Fruit fly (Drosophila melanogaster): ENCODE data around the gene rudhira.

The rudhira gene

DNA sequence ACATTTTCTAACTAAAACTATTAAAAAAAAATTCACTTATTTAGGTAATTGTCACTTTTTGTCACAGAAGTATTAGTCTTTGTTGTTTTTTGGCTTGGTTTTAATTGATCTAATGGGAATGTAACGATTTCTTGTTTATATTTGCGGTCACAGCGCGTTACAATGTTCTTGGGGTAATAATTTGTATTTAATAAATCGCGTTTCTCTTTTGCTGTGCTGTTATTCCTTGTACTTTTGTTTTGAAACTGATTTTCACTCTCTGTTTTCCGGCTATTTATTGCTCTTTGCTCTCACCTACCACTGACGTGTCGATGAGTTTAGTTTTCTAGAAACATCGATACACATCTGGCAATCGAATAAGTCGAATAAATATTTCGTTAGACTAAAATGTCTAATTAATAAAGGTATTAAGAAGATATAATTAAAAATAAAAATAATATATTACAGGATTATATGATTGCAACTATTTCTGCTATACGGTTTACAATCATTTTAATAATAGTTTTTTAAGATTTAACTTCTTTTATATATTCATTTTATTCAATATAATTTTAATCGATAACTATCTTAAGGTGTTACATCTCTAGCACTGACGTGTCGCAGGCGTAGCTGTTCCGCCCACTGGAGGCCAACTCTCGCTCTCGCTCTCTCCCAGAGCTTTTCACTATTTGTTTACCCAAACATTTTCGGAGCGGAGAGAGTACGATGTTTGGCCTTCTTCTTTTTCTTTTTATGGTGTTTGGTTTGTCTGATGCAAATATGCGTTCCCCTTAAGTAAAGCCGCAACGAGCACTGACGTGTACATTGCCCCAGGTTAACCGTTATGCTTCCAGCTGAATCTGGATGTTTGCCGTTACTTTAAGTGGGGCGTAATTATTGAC lies 9.6 kb upstream of the rudhira start, which contains the start of gene Hsc70-3 (continued):
- peak in 1 of 2 experiments; percentile 32 for TF ChIP-seq Eip74EF (GFP tag; optimal IDR thresholded peaks at IDR 0.05)
- peak; percentile 18 for TF ChIP-seq CG11504 (tag; optimal IDR thresholded peaks at IDR 0.05)
- TF ChIP-seq CG3995 (GFP tag; optimal IDR thresholded peaks at IDR 0.05): no peak
- peak; percentile 37 for TF ChIP-seq CG8359 (GFP tag; optimal IDR thresholded peaks at IDR 0.05; ENCODE audit: borderline replicate concordance)
- TF ChIP-seq CG1233 (GFP tag; optimal IDR thresholded peaks at IDR 0.05): peak; percentile 33
- TF ChIP-seq Xrp1 (GFP tag; IDR thresholded peaks at IDR 0.05): peak; percentile 67
- TF ChIP-seq fd3F (GFP tag; optimal IDR thresholded peaks at IDR 0.05): no peak
- peak; percentile 67 for TF ChIP-seq kay (GFP tag; optimal IDR thresholded peaks at IDR 0.05)
- peak; percentile 53 for TF ChIP-seq CG2678 (tag; optimal IDR thresholded peaks at IDR 0.05)
- TF ChIP-seq nerfin-1 (tag; optimal IDR thresholded peaks at IDR 0.05): peak; percentile 60
- TF ChIP-seq CG31365 (tag; optimal IDR thresholded peaks at IDR 0.05): peak; percentile 46
- no peak for TF ChIP-seq ash1 (GFP tag; optimal IDR thresholded peaks at IDR 0.05)
- TF ChIP-seq Hr78 (GFP tag; optimal IDR thresholded peaks at IDR 0.05): peak in 1 of 2 experiments; percentile 6
- peak; percentile 43; the same call in 1 of the 3 replicates for TF ChIP-seq CG14860 (GFP tag; IDR thresholded peaks at IDR 0.05; ENCODE audit: partially characterized antibody)
- peak; percentile 4 for TF ChIP-seq CG18599 (GFP tag; optimal IDR thresholded peaks at IDR 0.05)
- TF ChIP-seq CG32532 (GFP tag; IDR thresholded peaks at IDR 0.05): 0 out of 2 replicates have a peak, but pooled peaks have one; percentile 13
- peak; percentile 29 for TF ChIP-seq trem (tag; optimal IDR thresholded peaks at IDR 0.05)
- peak; percentile 42 for TF ChIP-seq bab2 (GFP tag; optimal IDR thresholded peaks at IDR 0.05)
- peak; percentile 46 for TF ChIP-seq CG2129 (GFP tag; IDR thresholded peaks at IDR 0.05; ENCODE audit: partially characterized antibody)
- peak; percentile 68 for TF ChIP-seq CG7745 (tag; optimal IDR thresholded peaks at IDR 0.05)
- peak; percentile 3 for TF ChIP-seq Fer3 (tag; optimal IDR thresholded peaks at IDR 0.05)
- no peak for TF ChIP-seq zf30C (GFP tag; optimal IDR thresholded peaks at IDR 0.05)
- TF ChIP-seq stc (GFP tag; IDR thresholded peaks at IDR 0.05): peak; percentile 11; the same call in 1 of the 2 replicates
- no peak for TF ChIP-seq CG4360 (GFP tag; IDR thresholded peaks at IDR 0.05)
- TF ChIP-seq so (GFP tag; IDR thresholded peaks at IDR 0.05): peak; percentile 26; the same call in 1 of the 3 replicates
- no peak for TF ChIP-seq CG1024 (GFP tag; IDR thresholded peaks at IDR 0.05)
- TF ChIP-seq Bgb (GFP tag; IDR thresholded peaks at IDR 0.05; ENCODE audit: partially characterized antibody): peak; percentile 56; the same call in 1 of the 2 replicates
- TF ChIP-seq CG3281 (GFP tag; optimal IDR thresholded peaks at IDR 0.05): no peak
- peak; percentile 41 for TF ChIP-seq Lhr (GFP tag; optimal IDR thresholded peaks at IDR 0.05)
- TF ChIP-seq CG12769 (tag; optimal IDR thresholded peaks at IDR 0.05): peak; percentile 41
- TF ChIP-seq CkIIα-i1 (GFP tag; IDR thresholded peaks at IDR 0.05): no peak
- TF ChIP-seq Oli (tag; optimal IDR thresholded peaks at IDR 0.05): no peak
- 0 out of 2 replicates have a peak, but pooled peaks have one; percentile 3 for TF ChIP-seq Rfx (GFP tag; IDR thresholded peaks at IDR 0.05)

- TF ChIP-seq CG4404 (GFP tag; IDR thresholded peaks at IDR 0.05): no peak
- TF ChIP-seq Bteb2 (GFP tag; optimal IDR thresholded peaks at IDR 0.05): no peak
- TF ChIP-seq sens (GFP tag): peak; percentile 12
- TF ChIP-seq CG3281 (GFP tag; optimal IDR thresholded peaks at IDR 0.05): peak; percentile 30
- peak; percentile 24 for TF ChIP-seq CG12769 (tag; optimal IDR thresholded peaks at IDR 0.05)
- no peak for TF ChIP-seq sug (tag; optimal IDR thresholded peaks at IDR 0.05)
- TF ChIP-seq CG13296 (GFP tag; optimal IDR thresholded peaks at IDR 0.05): peak; percentile 0
- TF ChIP-seq Fer1 (GFP tag; optimal IDR thresholded peaks at IDR 0.05): peak; percentile 55
- TF ChIP-seq lmd (GFP tag; IDR thresholded peaks at IDR 0.05): no peak
- peak; percentile 9 for TF ChIP-seq CG15514 (GFP tag; optimal IDR thresholded peaks at IDR 0.05)
- peak; percentile 33 for TF ChIP-seq CG6765 (GFP tag; optimal IDR thresholded peaks at IDR 0.05)
- no peak for TF ChIP-seq toy (GFP tag; IDR thresholded peaks at IDR 0.05)
- no peak for TF ChIP-seq wdn (GFP tag; IDR thresholded peaks at IDR 0.05)
- peak; percentile 52 for TF ChIP-seq CG18599 (GFP tag; optimal IDR thresholded peaks at IDR 0.05)
- TF ChIP-seq lab (GFP tag; optimal IDR thresholded peaks at IDR 0.05): peak; percentile 52
- peak; percentile 11 for TF ChIP-seq CG4328 (GFP tag; optimal IDR thresholded peaks at IDR 0.05)
- TF ChIP-seq CG12659 (GFP tag; optimal IDR thresholded peaks at IDR 0.05): no peak
Observed at dm6 chrX:11812828-11813227, 3.9 kb upstream of the rudhira start.

Measured in whole organism, embryonic.